Fruit fly (Drosophila melanogaster): Measurements from ENCODE around the gene CG10958.

dm6 chrX:8110984-8111383, 21.1 kb upstream of the CG10958 start:
- no peak for TF ChIP-seq Blimp-1 (GFP tag; optimal IDR thresholded peaks at IDR 0.05)
- TF ChIP-seq cato (GFP tag; optimal IDR thresholded peaks at IDR 0.05; ENCODE audit: borderline replicate concordance) = no peak
- no peak for TF ChIP-seq CG18476 (GFP tag; optimal IDR thresholded peaks at IDR 0.05)
- no peak for TF ChIP-seq Hr39 (optimal IDR thresholded peaks at IDR 0.05)
- TF ChIP-seq CG34376 (GFP tag; optimal IDR thresholded peaks at IDR 0.05) = no peak
- TF ChIP-seq zen2 (GFP tag; IDR thresholded peaks at IDR 0.05; ENCODE audit: partially characterized antibody) = no peak
- no peak for TF ChIP-seq Hr3 (GFP tag; optimal IDR thresholded peaks at IDR 0.05)
- no peak for TF ChIP-seq BtbVII (GFP tag; optimal IDR thresholded peaks at IDR 0.05)
- no peak for TF ChIP-seq pros (GFP tag; optimal IDR thresholded peaks at IDR 0.05)
- TF ChIP-seq jumu (GFP tag; optimal IDR thresholded peaks at IDR 0.05) = no peak

All from whole organism, embryonic.